Fruit fly (Drosophila melanogaster): ENCODE data around the gene CG8813.
A peak's percentile ranks its signal among the peaks of the same experiment; 100 is the strongest.

The CG8813 gene

dm6 chr2L:2839850-2840249, 29.6 kb upstream of the CG8813 start, which contains the start of gene CG2975:
Gene CG2975 (plus strand): TSS chr2L:2840124.
- TF ChIP-seq CG6689 (GFP tag; IDR thresholded peaks at IDR 0.05) (no peak), Rx (GFP tag; IDR thresholded peaks at IDR 0.05) (no peak), CG32772 (GFP tag; IDR thresholded peaks at IDR 0.05) (no peak), CG11723 (GFP tag; optimal IDR thresholded peaks at IDR 0.05) (no peak), crp (GFP tag; optimal IDR thresholded peaks at IDR 0.05) (no peak), CG32767 (GFP tag; IDR thresholded peaks at IDR 0.05) (no peak), CG11696 (GFP tag; IDR thresholded peaks at IDR 0.05) (no peak), CG11504 (tag; optimal IDR thresholded peaks at IDR 0.05) (peak; percentile 94), tap (tag; optimal IDR thresholded peaks at IDR 0.05) (no peak), ssp (GFP tag; IDR thresholded peaks at IDR 0.05) (no peak), CG10543 (GFP tag; optimal IDR thresholded peaks at IDR 0.05) (peak; percentile 56), Sox100B (GFP tag; optimal IDR thresholded peaks at IDR 0.05) (no peak), Fer3 (tag; optimal IDR thresholded peaks at IDR 0.05) (no peak), toy (GFP tag; IDR thresholded peaks at IDR 0.05) (no peak), chm (GFP tag; IDR thresholded peaks at IDR 0.05) (no peak), CG12104 (GFP tag; optimal IDR thresholded peaks at IDR 0.05) (no peak), sqz (GFP tag; optimal IDR thresholded peaks at IDR 0.05) (peak; percentile 17), Abd-B (GFP tag; optimal IDR thresholded peaks at IDR 0.05) (no peak), CG11456 (GFP tag; IDR thresholded peaks at IDR 0.05) (no peak), CG14014 (GFP tag; IDR thresholded peaks at IDR 0.05) (no peak), PHDP (tag; optimal IDR thresholded peaks at IDR 0.05) (no peak), row (GFP tag; IDR thresholded peaks at IDR 0.05) (0 out of 3 replicates have a peak, but pooled peaks have one; percentile 24), hkb (optimal IDR thresholded peaks at IDR 0.05) (no peak), hkb (GFP tag; IDR thresholded peaks at IDR 0.05) (no peak), Atf-2 (GFP tag; optimal IDR thresholded peaks at IDR 0.05) (no peak), wek (GFP tag; optimal IDR thresholded peaks at IDR 0.05) (no peak), jigr1 (GFP tag; IDR thresholded peaks at IDR 0.05) (no peak), kay (GFP tag; optimal IDR thresholded peaks at IDR 0.05) (no peak), Ravus (GFP tag; IDR thresholded peaks at IDR 0.05) (no peak), CG2712 (tag; optimal IDR thresholded peaks at IDR 0.05) (no peak), zfh1 (GFP tag; IDR thresholded peaks at IDR 0.05) (no peak), da (GFP tag; optimal IDR thresholded peaks at IDR 0.05) (no peak), CG8089 (GFP tag; optimal IDR thresholded peaks at IDR 0.05) (no peak), CG13624 (GFP tag; optimal IDR thresholded peaks at IDR 0.05) (no peak), CG17802 (tag; optimal IDR thresholded peaks at IDR 0.05) (no peak), CG15073 (GFP tag; optimal IDR thresholded peaks at IDR 0.05) (no peak), pita (GFP tag; optimal IDR thresholded peaks at IDR 0.05) (no peak), ranshi (GFP tag; IDR thresholded peaks at IDR 0.05) (0 out of 2 replicates have a peak, but pooled peaks have one; percentile 21), gfzf (GFP tag; optimal IDR thresholded peaks at IDR 0.05) (peak; percentile 31), kni (GFP tag; optimal IDR thresholded peaks at IDR 0.05) (peak; percentile 33)

dm6 chr2L:2840311-2840710, 29.1 kb upstream of the CG8813 start:
- TF ChIP-seq z (GFP tag; IDR thresholded peaks at IDR 0.05) (peak; percentile 87), CG2129 (GFP tag; IDR thresholded peaks at IDR 0.05; ENCODE audit: partially characterized antibody) (no peak), Hmr (GFP tag; optimal IDR thresholded peaks at IDR 0.05) (no peak), CG15269 (tag; optimal IDR thresholded peaks at IDR 0.05) (no peak), vvl (GFP tag; IDR thresholded peaks at IDR 0.05) (peak; percentile 60), sd (tag; optimal IDR thresholded peaks at IDR 0.05) (peak; percentile 93), Neu2 (GFP tag; optimal IDR thresholded peaks at IDR 0.05; ENCODE audit: borderline replicate concordance) (no peak), pros (GFP tag; optimal IDR thresholded peaks at IDR 0.05) (no peak), tio (GFP tag; optimal IDR thresholded peaks at IDR 0.05) (no peak), chinmo (GFP tag; IDR thresholded peaks at IDR 0.05; ENCODE audit: partially characterized antibody) (peak; percentile 81; the same call in 1 of the 4 replicates), dati (GFP tag; IDR thresholded peaks at IDR 0.05) (no peak), CG33213 (GFP tag; optimal IDR thresholded peaks at IDR 0.05) (no peak), sqz (GFP tag; optimal IDR thresholded peaks at IDR 0.05) (no peak), Med (GFP tag) (peak; percentile 28), sr (GFP tag; IDR thresholded peaks at IDR 0.05) (no peak)
